Worm (Caenorhabditis elegans) whole organism, mixed stage, embryonic: ENCODE data around the gene C14A6.5.

Experiments
- ceh-39 ChIP-seq: fragments of 150-350 bp; optimal IDR thresholded peaks from 2 replicates; lab custom pipeline; 2014; ENCODE audit warnings: missing biosample characterization, missing genetic modification characterization
- lin-32 ChIP-seq: fragments of 200-800 bp; sonication (Bioruptor generic); optimal IDR thresholded peaks from 2 replicates; lab custom pipeline; 2018; ENCODE audit warnings: mild to moderate bottlenecking, missing genetic modification characterization, missing compliant biosample characterization
- mep-1 ChIP-seq: fragments of 150-350 bp; optimal IDR thresholded peaks from 2 replicates; lab custom pipeline; 2017; ENCODE audit warnings: missing biosample characterization, missing genetic modification reagents, missing genetic modification characterization, inconsistent platforms
- snpc-4 ChIP-seq: fragments of 150-350 bp; optimal IDR thresholded peaks from 2 replicates; lab custom pipeline; 2014; ENCODE audit warnings: missing biosample characterization, missing genetic modification characterization

- TF ChIP-seq lin-32 (no peak), mep-1 (tag; lab: Kevin White, UChicago) (no peak), snpc-4 (no peak), ceh-39 (tag; lab: Kevin White, UChicago) (no peak)
Observed at ce11 chrV:18138695-18139094, 26.0 kb downstream of the C14A6.5 start, which contains the start of gene Y37H2A.10.
